Fruit fly (Drosophila melanogaster): Measurements from ENCODE around the gene sky.

DNA sequence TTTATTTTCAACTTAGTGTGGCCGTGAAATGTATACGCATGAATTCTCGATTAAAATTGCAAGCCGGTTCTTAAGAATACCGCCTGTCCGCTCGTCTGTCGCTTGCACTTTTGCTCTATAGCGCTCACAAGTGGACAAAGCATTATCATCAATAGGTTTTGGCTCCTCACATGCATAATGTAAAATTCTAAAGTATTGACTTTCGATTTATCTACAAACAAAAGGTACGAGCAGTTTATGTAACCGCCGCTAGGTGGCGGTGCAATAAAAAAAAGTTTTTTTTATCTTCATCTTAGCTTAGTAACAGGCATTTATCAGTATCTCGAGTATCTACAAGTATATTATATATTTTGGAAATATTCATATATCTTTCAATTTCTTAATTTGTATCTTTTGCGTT is 92.5 kb downstream of the sky start:
- TF ChIP-seq CTCF (optimal IDR thresholded peaks at IDR 0.05), result peak; percentile 77 to 86
- no peak for TF ChIP-seq CG8478 (optimal IDR thresholded peaks at IDR 0.05)

Data from S2 (cell line).